Worm (Caenorhabditis elegans) whole organism, young adult: ENCODE data around the gene W08E12.8.

Source experiments
- C06A6.2 ChIP-seq: fragments of 200-800 bp; sonication (Bioruptor generic); conservative IDR thresholded peaks from 2 replicates; pipeline ENCODE4 v1.3.6; 2022; ENCODE audit warnings: missing genetic modification characterization, missing compliant biosample characterization
- F23B12.7 ChIP-seq: sonication (generic microtip); optimal IDR thresholded peaks from 2 replicates; lab custom pipeline; 2017; ENCODE audit warnings: missing genetic modification characterization, mild to moderate bottlenecking, missing compliant biosample characterization, antibody characterized with exemption, moderate library complexity; ENCODE audit not compliant: insufficient read depth
- F33H1.4 ChIP-seq: fragments of 200-800 bp; sonication (Bioruptor generic); IDR thresholded peaks from 2 replicates; pipeline ENCODE4 v1.3.6; 2022; ENCODE audit warnings: missing genetic modification reagents, missing genetic modification characterization, missing compliant biosample characterization
- F37B4.10 ChIP-seq: fragments of 200-800 bp; sonication (Bioruptor generic); IDR thresholded peaks from 2 replicates; pipeline ENCODE4 v1.3.6; 2022; ENCODE audit warnings: missing genetic modification characterization, missing compliant biosample characterization
- F49E8.2 ChIP-seq: sonication (generic microtip); optimal IDR thresholded peaks from 3 replicates; lab custom pipeline; 2017; ENCODE audit warnings: missing genetic modification characterization, mild to moderate bottlenecking, missing compliant biosample characterization, antibody characterized with exemption, moderate library complexity; ENCODE audit not compliant: insufficient read depth
- F52B5.7 ChIP-seq: sonication (generic microtip); optimal IDR thresholded peaks from 2 replicates; lab custom pipeline; 2016; ENCODE audit warnings: mild to moderate bottlenecking, missing genetic modification characterization, missing compliant biosample characterization
- Y53F4B.3 ChIP-seq: fragments of 200-800 bp; sonication (Bioruptor generic); IDR thresholded peaks from 2 replicates; pipeline ENCODE4 v1.3.6; 2022; ENCODE audit warnings: missing genetic modification reagents, missing genetic modification characterization, missing compliant biosample characterization
- Y56A3A.18 ChIP-seq: fragments of 200-800 bp; sonication (Bioruptor generic); IDR thresholded peaks from 2 replicates; pipeline ENCODE4 v1.3.6; 2022; ENCODE audit warnings: missing genetic modification reagents, missing genetic modification characterization, missing compliant biosample characterization
- Y95B8A.8 ChIP-seq: fragments of 200-800 bp; sonication (Bioruptor generic); IDR thresholded peaks from 2 replicates; pipeline ENCODE4 v1.3.6; 2022; ENCODE audit warnings: missing genetic modification reagents, missing genetic modification characterization, missing compliant biosample characterization
- ZK185.1 ChIP-seq: sonication (generic microtip); optimal IDR thresholded peaks from 2 replicates; lab custom pipeline; 2016; ENCODE audit warnings: mild to moderate bottlenecking, missing genetic modification characterization, missing compliant biosample characterization; ENCODE audit not compliant: poor library complexity, severe bottlenecking
- aptf-2 ChIP-seq: fragments of 200-800 bp; sonication (Bioruptor generic); conservative IDR thresholded peaks from 2 replicates; pipeline ENCODE4 v1.3.6; 2022; ENCODE audit warnings: missing genetic modification reagents, missing genetic modification characterization, missing compliant biosample characterization
- atf-7 ChIP-seq: sonication (generic microtip); optimal IDR thresholded peaks from 2 replicates; lab custom pipeline; 2017; ENCODE audit warnings: mild to moderate bottlenecking, missing genetic modification characterization, missing compliant biosample characterization
- attf-3 ChIP-seq: fragments of 200-800 bp; sonication (Bioruptor generic); conservative IDR thresholded peaks from 2 replicates; pipeline ENCODE4 v1.3.6; 2022; ENCODE audit warnings: missing genetic modification reagents, missing genetic modification characterization, missing compliant biosample characterization
- attf-5 ChIP-seq: fragments of 200-800 bp; sonication (Bioruptor generic); optimal IDR thresholded peaks from 2 replicates; lab custom pipeline; 2018; ENCODE audit warnings: mild to moderate bottlenecking, missing genetic modification characterization, missing compliant biosample characterization
- attf-6 ChIP-seq: fragments of 200-800 bp; sonication (Bioruptor generic); IDR thresholded peaks from 2 replicates; pipeline ENCODE4 v1.3.6; 2022; ENCODE audit warnings: missing genetic modification reagents, missing genetic modification characterization, missing compliant biosample characterization
- bed-1 ChIP-seq: fragments of 200-800 bp; sonication (Bioruptor generic); IDR thresholded peaks from 2 replicates; pipeline ENCODE4 v1.3.6; 2022; ENCODE audit warnings: missing genetic modification reagents, missing genetic modification characterization, missing compliant biosample characterization
- ccch-3 ChIP-seq: fragments of 200-800 bp; sonication (Bioruptor generic); optimal IDR thresholded peaks from 2 replicates; lab custom pipeline; 2018; ENCODE audit warnings: mild to moderate bottlenecking, missing genetic modification characterization, missing compliant biosample characterization
- cebp-1 ChIP-seq, 2 experiments: fragments of 200-800 bp in 1 of 2; sonication (Bioruptor generic) in 1 of 2; sonication (generic microtip) in 1 of 2; IDR thresholded peaks in 1 of 2; optimal IDR thresholded peaks in 1 of 2; 2 replicates each; pipeline versions ENCODE4 v1.3.6 to Lab custom; 2017 to 2022; ENCODE audit warnings: missing compliant biosample characterization in 2 of 2, missing genetic modification characterization in 2 of 2, mild to moderate bottlenecking in 1 of 2, missing genetic modification reagents in 1 of 2, moderate library complexity in 1 of 2
- ceh-40 ChIP-seq: fragments of 200-800 bp; sonication (Bioruptor generic); IDR thresholded peaks from 2 replicates; pipeline ENCODE4 v1.3.6; 2022; ENCODE audit warnings: missing genetic modification characterization, missing compliant biosample characterization
- chd-7 ChIP-seq: sonication (generic microtip); optimal IDR thresholded peaks from 2 replicates; lab custom pipeline; 2016; ENCODE audit warnings: mild to moderate bottlenecking, missing genetic modification characterization, moderate library complexity, missing compliant biosample characterization
- die-1 ChIP-seq: sonication (generic microtip); optimal IDR thresholded peaks from 2 replicates; lab custom pipeline; 2016; ENCODE audit warnings: missing genotype, mild to moderate bottlenecking, missing genetic modification characterization, missing compliant biosample characterization
- dox-1 ChIP-seq: fragments of 200-800 bp; sonication (Bioruptor generic); IDR thresholded peaks from 2 replicates; pipeline ENCODE4 v1.3.6; 2022; ENCODE audit warnings: missing genetic modification reagents, missing genetic modification characterization, missing compliant biosample characterization
- dpl-1 ChIP-seq: fragments of 150-350 bp; optimal IDR thresholded peaks from 2 replicates; lab custom pipeline; 2014; ENCODE audit warnings: missing biosample characterization, missing genetic modification reagents, missing genetic modification characterization
- ekl-4 ChIP-seq: fragments of 200-800 bp; sonication (Bioruptor generic); IDR thresholded peaks from 2 replicates; pipeline ENCODE4 v1.3.6; 2022; ENCODE audit warnings: missing genetic modification reagents, missing genetic modification characterization, missing compliant biosample characterization
- gei-17 ChIP-seq: fragments of 200-800 bp; sonication (Bioruptor generic); optimal IDR thresholded peaks from 2 replicates; lab custom pipeline; 2018; ENCODE audit warnings: mild to moderate bottlenecking, missing genetic modification characterization, missing compliant biosample characterization
- him-1 ChIP-seq: sonication (generic microtip); optimal IDR thresholded peaks from 2 replicates; lab custom pipeline; 2016; ENCODE audit warnings: missing genotype, missing genetic modification reagents, missing genetic modification characterization, missing compliant biosample characterization
- hmg-1.2 ChIP-seq: fragments of 200-800 bp; sonication (Bioruptor generic); IDR thresholded peaks from 2 replicates; pipeline ENCODE4 v1.3.6; 2022; ENCODE audit warnings: missing genetic modification reagents, missing genetic modification characterization, missing compliant biosample characterization
- hmg-20 ChIP-seq: fragments of 200-800 bp; sonication (Bioruptor generic); IDR thresholded peaks from 2 replicates; pipeline ENCODE4 v1.3.6; 2022; ENCODE audit warnings: missing genetic modification reagents, missing genetic modification characterization, missing compliant biosample characterization
- hsf-1 ChIP-seq: fragments of 200-800 bp; sonication (Bioruptor generic); IDR thresholded peaks from 2 replicates; pipeline ENCODE4 v1.3.6; 2022; ENCODE audit warnings: missing genetic modification reagents, missing genetic modification characterization, missing compliant biosample characterization
- let-526 ChIP-seq: fragments of 200-800 bp; sonication (Bioruptor generic); IDR thresholded peaks from 2 replicates; pipeline ENCODE4 v1.3.6; 2022; ENCODE audit warnings: missing genetic modification reagents, missing genetic modification characterization, missing compliant biosample characterization
- let-607 ChIP-seq, 2 experiments: fragments of 200-800 bp in 1 of 2; sonication (Bioruptor generic) in 1 of 2; sonication (generic microtip) in 1 of 2; optimal IDR thresholded peaks; 2 replicates each; lab custom pipeline; 2016 to 2018; ENCODE audit warnings: mild to moderate bottlenecking in 2 of 2, missing compliant biosample characterization in 2 of 2, missing genetic modification characterization in 2 of 2, moderate library complexity in 2 of 2, missing genotype in 1 of 2
- lin-54 ChIP-seq: fragments of 200-800 bp; sonication (Bioruptor generic); optimal IDR thresholded peaks from 2 replicates; lab custom pipeline; 2018; ENCODE audit warnings: mild to moderate bottlenecking, missing genetic modification characterization, missing compliant biosample characterization
- madf-3 ChIP-seq: fragments of 200-800 bp; sonication (Bioruptor generic); IDR thresholded peaks from 2 replicates; pipeline ENCODE4 v1.3.6; 2022; ENCODE audit warnings: missing genetic modification reagents, missing genetic modification characterization, missing compliant biosample characterization
- madf-6 ChIP-seq: fragments of 200-800 bp; sonication (Bioruptor generic); IDR thresholded peaks from 2 replicates; pipeline ENCODE4 v1.3.6; 2022; ENCODE audit warnings: missing genetic modification reagents, missing genetic modification characterization, missing compliant biosample characterization
- nfya-1 ChIP-seq: sonication (generic microtip); optimal IDR thresholded peaks from 2 replicates; lab custom pipeline; 2017; ENCODE audit warnings: antibody characterized with exemption, missing compliant biosample characterization, missing genetic modification characterization, borderline replicate concordance; ENCODE audit not compliant: insufficient read depth
- nfya-2 ChIP-seq: fragments of 200-800 bp; sonication (Bioruptor generic); IDR thresholded peaks from 2 replicates; pipeline ENCODE4 v1.3.6; 2022; ENCODE audit warnings: missing genetic modification reagents, missing genetic modification characterization, missing compliant biosample characterization
- nhr-27 ChIP-seq: fragments of 200-800 bp; sonication (Bioruptor generic); optimal IDR thresholded peaks from 2 replicates; lab custom pipeline; 2018; ENCODE audit warnings: mild to moderate bottlenecking, missing genetic modification characterization, moderate library complexity, missing compliant biosample characterization
- nhr-80 ChIP-seq: sonication (generic microtip); optimal IDR thresholded peaks from 2 replicates; lab custom pipeline; 2016; ENCODE audit warnings: missing genetic modification characterization, missing compliant biosample characterization
- rec-8 ChIP-seq, 2 experiments: sonication (generic microtip); optimal IDR thresholded peaks; 2 replicates each; lab custom pipeline; 2016; ENCODE audit warnings: mild to moderate bottlenecking in 2 of 2, missing genetic modification characterization in 2 of 2, missing genetic modification reagents in 2 of 2, missing genotype in 2 of 2, missing biosample characterization in 1 of 2, missing compliant biosample characterization in 1 of 2, moderate library complexity in 1 of 2
- sdz-38 ChIP-seq: sonication (generic microtip); optimal IDR thresholded peaks from 2 replicates; lab custom pipeline; 2016; ENCODE audit warnings: missing genotype, missing genetic modification characterization, missing compliant biosample characterization
- sea-2 ChIP-seq: fragments of 200-800 bp; sonication (Bioruptor generic); IDR thresholded peaks from 2 replicates; pipeline ENCODE4 v1.3.6; 2022; ENCODE audit warnings: missing genetic modification characterization, missing compliant biosample characterization
- snpc-4 ChIP-seq, 5 experiments: fragments of 150-350 bp in 1 of 5; sonication (generic microtip) in 4 of 5; optimal IDR thresholded peaks; 2 replicates each; lab custom pipeline; 2014 to 2018; ENCODE audit warnings: missing genetic modification characterization in 5 of 5, missing biosample characterization in 3 of 5, antibody characterized with exemption in 2 of 5, mild to moderate bottlenecking in 2 of 5, missing compliant biosample characterization in 2 of 5, missing genotype in 2 of 5, moderate library complexity in 2 of 5, missing genetic modification reagents in 1 of 5
- somi-1 ChIP-seq: fragments of 200-800 bp; sonication (Bioruptor generic); optimal IDR thresholded peaks from 2 replicates; lab custom pipeline; 2018; ENCODE audit warnings: mild to moderate bottlenecking, missing genetic modification characterization, missing compliant biosample characterization
- ztf-26 ChIP-seq: sonication (generic microtip); optimal IDR thresholded peaks from 2 replicates; lab custom pipeline; 2017; ENCODE audit warnings: missing genetic modification characterization, missing compliant biosample characterization

W08E12.8 gene

DNA sequence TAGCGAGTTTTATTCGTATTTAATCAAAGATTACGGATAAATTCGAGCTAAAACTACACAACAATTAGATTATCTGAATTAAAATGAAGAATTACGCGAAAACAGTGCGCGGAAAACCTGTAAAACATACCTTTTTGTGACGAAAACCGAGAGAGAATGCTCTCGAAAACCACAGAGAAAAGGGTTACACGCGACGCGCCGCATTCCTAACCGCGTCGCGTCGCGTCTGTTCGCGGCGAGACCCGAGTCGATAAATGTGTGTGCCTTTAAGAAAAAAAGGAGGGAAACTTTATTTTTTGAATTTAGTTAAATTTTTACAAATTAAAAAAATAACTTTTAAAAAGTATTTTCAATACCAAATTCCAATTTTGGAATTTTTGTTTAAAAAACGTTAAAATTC, 46.5 kb downstream of the W08E12.8 start, which contains the start of gene hrpa-1 (continued):
- TF ChIP-seq Y56A3A.18 (GFP tag; lab: Robert Waterston, UW) (no peak), rec-8 (tag; optimal IDR thresholded peaks at IDR 0.05; lab: Kevin White, UChicago) (no peak), C06A6.2 (GFP tag; lab: Robert Waterston, UW) (no peak), atf-7 (tag; lab: Kevin White, UChicago) (no peak), hsf-1 (peak; percentile 83), madf-6 (GFP tag; lab: Robert Waterston, UW) (peak; percentile 61), attf-5 (peak; percentile 45), F52B5.7 (tag; lab: Kevin White, UChicago) (no peak), somi-1 (GFP tag; lab: Kevin White, UChicago) (no peak), F37B4.10 (GFP tag; lab: Robert Waterston, UW) (no peak), dpl-1 (peak; percentile 88), nfya-1 (tag; lab: Kevin White, UChicago) (no peak), chd-7 (no peak), let-526 (GFP tag; lab: Robert Waterston, UW) (no peak), nhr-80 (tag; lab: Kevin White, UChicago) (no peak), F33H1.4 (peak; percentile 97), ekl-4 (no peak; the same call in 1 of the 2 replicates), F49E8.2 (tag; lab: Kevin White, UChicago) (peak; percentile 33), hmg-20 (no peak), madf-3 (GFP tag; lab: Robert Waterston, UW) (peak; percentile 99), let-607 (tag; optimal IDR thresholded peaks at IDR 0.05; lab: Kevin White, UChicago) (peak in 1 of 2 experiments; percentile 30), dox-1 (GFP tag; lab: Robert Waterston, UW) (peak; percentile 79), attf-6 (no peak), hmg-1.2 (GFP tag; lab: Robert Waterston, UW) (peak; percentile 47), gei-17 (no peak), lin-54 (GFP tag; lab: Kevin White, UChicago) (peak; percentile 85), cebp-1 (GFP tag; IDR thresholded peaks at IDR 0.05; lab: Robert Waterston, UW) (no peak), cebp-1 (tag; optimal IDR thresholded peaks at IDR 0.05; lab: Kevin White, UChicago) (no peak), F23B12.7 (tag; lab: Kevin White, UChicago) (peak; percentile 66), Y95B8A.8 (GFP tag; lab: Robert Waterston, UW) (peak; percentile 26; the same call in 1 of the 2 replicates), die-1 (no peak), ceh-40 (no peak), bed-1 (no peak), ccch-3 (GFP tag; lab: Kevin White, UChicago) (no peak), nhr-27 (tag; lab: Kevin White, UChicago) (no peak), Y53F4B.3 (GFP tag; lab: Robert Waterston, UW) (no peak), nfya-2 (GFP tag; lab: Robert Waterston, UW) (no peak), ZK185.1 (tag; lab: Kevin White, UChicago) (no peak), snpc-4 (GFP tag; optimal IDR thresholded peaks at IDR 0.05; lab: Kevin White, UChicago) (peak; percentile 16), snpc-4 (tag; optimal IDR thresholded peaks at IDR 0.05; lab: Kevin White, UChicago) (peak in 3 of 4 experiments; percentile 3 to 51 (median 11)), aptf-2 (GFP tag; lab: Robert Waterston, UW) (no peak), attf-3 (GFP tag; lab: Robert Waterston, UW) (peak; percentile 49; the same call in 1 of the 2 replicates), ztf-26 (tag; lab: Kevin White, UChicago) (no peak), sdz-38 (tag; lab: Kevin White, UChicago) (no peak), sea-2 (no peak), him-1 (tag; lab: Kevin White, UChicago) (peak; percentile 9)
